Fruit fly (Drosophila melanogaster) whole organism, prepupa: ENCODE measurements around the gene CG4783.

Experiments
- CG11762 ChIP-seq: fragments of 200-800 bp; sonication (Bioruptor generic); optimal IDR thresholded peaks from 3 replicates; lab custom pipeline; 2016; ENCODE audit warnings: missing biosample characterization, missing genetic modification characterization; ENCODE audit not compliant: insufficient read depth
- CG15336 ChIP-seq: fragments of 200-800 bp; sonication (Bioruptor generic); IDR thresholded peaks from 2 replicates; pipeline ENCODE4 v1.3.6; 2022; ENCODE audit warnings: missing biosample characterization, missing genetic modification characterization
- CG34406 ChIP-seq: fragments of 200-800 bp; sonication (Bioruptor generic); optimal IDR thresholded peaks from 3 replicates; lab custom pipeline; 2016; ENCODE audit warnings: missing biosample characterization, missing genetic modification characterization
- CG6163 ChIP-seq: fragments of 200-800 bp; sonication (Bioruptor generic); IDR thresholded peaks from 3 replicates; pipeline ENCODE4 v1.3.6; 2022; ENCODE audit warnings: missing biosample characterization, missing genetic modification characterization
- CG6276 ChIP-seq: fragments of 200-800 bp; sonication (Bioruptor generic); optimal IDR thresholded peaks from 2 replicates; lab custom pipeline; 2017; ENCODE audit warnings: missing biosample characterization, mild to moderate bottlenecking, missing genetic modification characterization
- CG8119 ChIP-seq: fragments of 200-800 bp; sonication (Bioruptor generic); IDR thresholded peaks from 3 replicates; pipeline ENCODE4 v1.3.6; 2022; ENCODE audit warnings: missing biosample characterization, missing genetic modification characterization
- CG8632 ChIP-seq: fragments of 200-800 bp; sonication (Bioruptor generic); optimal IDR thresholded peaks from 3 replicates; lab custom pipeline; 2016; ENCODE audit warnings: missing biosample characterization, missing genetic modification characterization
- Eip75B ChIP-seq: fragments of 200-800 bp; sonication (Bioruptor generic); optimal IDR thresholded peaks from 3 replicates; lab custom pipeline; 2016; ENCODE audit warnings: missing biosample characterization, missing genetic modification characterization
- Sox102F ChIP-seq: fragments of 200-800 bp; sonication (Bioruptor generic); optimal IDR thresholded peaks from 2 replicates; lab custom pipeline; 2016; ENCODE audit warnings: missing biosample characterization, mild to moderate bottlenecking, missing genetic modification characterization
- achi ChIP-seq: fragments of 200-800 bp; sonication (Bioruptor generic); optimal IDR thresholded peaks from 3 replicates; lab custom pipeline; 2016; ENCODE audit warnings: missing biosample characterization, missing genetic modification characterization
- fd59A ChIP-seq: fragments of 200-800 bp; sonication (Bioruptor generic); optimal IDR thresholded peaks from 2 replicates; lab custom pipeline; 2017; ENCODE audit warnings: missing biosample characterization, mild to moderate bottlenecking, missing genetic modification characterization, missing genetic modification reagents
- pdm3 ChIP-seq: fragments of 200-800 bp; sonication (Bioruptor generic); optimal IDR thresholded peaks from 3 replicates; lab custom pipeline; 2016; ENCODE audit warnings: missing biosample characterization, missing genetic modification characterization
- svp ChIP-seq: fragments of 200-800 bp; sonication (Bioruptor generic); peaks from one replicate; lab custom pipeline; 2016; ENCODE audit warnings: missing biosample characterization, missing genetic modification characterization

Gene CG4783

dm6 chr3R:19998418-19998817, 50.2 kb downstream of the CG4783 start (continued):
- TF ChIP-seq fd59A (GFP tag; lab: Kevin White, UChicago) (peak; percentile 52), CG34406 (peak; percentile 55), Eip75B (GFP tag; lab: Kevin White, UChicago) (peak; percentile 62), CG11762 (peak; percentile 10), Sox102F (peak; percentile 48), CG8632 (peak; percentile 57), CG8119 (GFP tag; lab: Robert Waterston, UW) (peak; percentile 76), CG15336 (GFP tag; lab: Robert Waterston, UW) (peak; percentile 75), achi (GFP tag; lab: Kevin White, UChicago) (peak; percentile 77), CG6163 (GFP tag; lab: Robert Waterston, UW) (peak; percentile 85), CG6276 (GFP tag; lab: Kevin White, UChicago) (peak; percentile 54), pdm3 (peak; percentile 78), svp (GFP tag; lab: Kevin White, UChicago) (peak; percentile 73)
